Fruit fly (Drosophila melanogaster) whole organism, prepupa: Measurements from ENCODE around the gene Oseg4.

ENCODE experiments used
- CG7368 ChIP-seq: fragments of 200-800 bp; sonication (Bioruptor generic); optimal IDR thresholded peaks from 3 replicates; lab custom pipeline; 2016; ENCODE audit warnings: missing biosample characterization, missing genetic modification characterization
- Eip75B ChIP-seq: fragments of 200-800 bp; sonication (Bioruptor generic); optimal IDR thresholded peaks from 3 replicates; lab custom pipeline; 2016; ENCODE audit warnings: missing biosample characterization, missing genetic modification characterization
- Eip93F ChIP-seq: fragments of 200-800 bp; sonication (Bioruptor generic); optimal IDR thresholded peaks from 2 replicates; lab custom pipeline; 2016; ENCODE audit warnings: missing biosample characterization, mild to moderate bottlenecking, missing genetic modification characterization
- lz ChIP-seq: fragments of 200-800 bp; sonication (Bioruptor generic); optimal IDR thresholded peaks from 3 replicates; lab custom pipeline; 2016; ENCODE audit warnings: missing biosample characterization, missing genetic modification characterization
- svp ChIP-seq: fragments of 200-800 bp; sonication (Bioruptor generic); peaks from one replicate; lab custom pipeline; 2016; ENCODE audit warnings: missing biosample characterization, missing genetic modification characterization

- TF ChIP-seq lz (GFP tag; lab: Kevin White, UChicago) (no peak), svp (no peak), Eip93F (no peak), CG7368 (GFP tag; lab: Kevin White, UChicago) (no peak), Eip75B (GFP tag; lab: Kevin White, UChicago) (no peak)
Measured at dm6 chr3L:1711218-1711617, 24.3 kb downstream of the Oseg4 start.
